Fruit fly (Drosophila melanogaster): ENCODE results near the gene CG42853.

The CG42853 gene

DNA sequence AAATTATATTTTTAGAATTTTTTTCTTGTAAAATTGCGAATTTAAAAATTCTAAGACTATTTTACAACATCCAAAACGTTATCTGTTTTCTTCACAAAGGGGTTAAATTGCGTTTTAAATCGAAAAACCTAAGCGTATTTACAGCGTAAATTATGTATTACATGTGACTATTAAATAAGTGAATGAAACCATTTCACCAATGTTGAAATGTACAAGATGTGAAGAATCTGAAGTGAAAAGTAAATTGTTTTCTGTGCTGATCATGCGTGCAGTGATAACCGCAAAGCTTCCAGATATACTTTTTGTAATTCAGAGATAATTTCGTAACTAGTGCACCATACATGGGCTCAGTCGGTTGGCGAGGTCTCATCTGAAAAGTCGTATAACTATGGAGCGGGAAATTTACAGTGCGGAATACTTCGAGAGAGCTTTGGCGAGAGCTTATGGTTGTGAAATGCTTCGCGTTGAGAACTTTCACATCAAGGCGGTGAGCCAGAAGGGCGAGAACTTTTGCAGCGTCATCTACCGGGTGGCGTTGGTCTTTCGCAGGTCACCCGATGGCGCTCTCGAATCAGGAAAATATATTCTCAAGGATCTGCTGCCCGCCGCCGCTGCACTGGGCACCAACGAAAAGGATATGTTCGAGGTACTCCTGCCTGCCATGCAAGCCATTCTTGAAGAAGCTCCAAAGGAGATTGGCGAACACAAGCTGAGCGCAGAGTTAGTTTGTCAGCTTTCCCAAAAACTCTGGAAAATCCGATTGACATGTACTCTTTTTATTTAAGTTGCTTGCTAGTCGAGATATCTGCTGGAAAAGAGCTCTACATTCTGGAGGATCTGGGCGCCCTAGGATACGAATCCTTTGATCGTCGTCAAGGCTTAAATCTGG lies 7.5 kb downstream of the CG42853 start (continued):
- no peak for TF ChIP-seq peb (GFP tag; IDR thresholded peaks at IDR 0.05)
- TF ChIP-seq cwo (GFP tag; optimal IDR thresholded peaks at IDR 0.05), result no peak
- no peak; the same call in 2 of the 3 replicates for TF ChIP-seq Optix (GFP tag; IDR thresholded peaks at IDR 0.05)
- TF ChIP-seq CG7271 (tag; optimal IDR thresholded peaks at IDR 0.05), result no peak
- TF ChIP-seq kay (GFP tag; optimal IDR thresholded peaks at IDR 0.05), result no peak
- TF ChIP-seq CG1233 (GFP tag; optimal IDR thresholded peaks at IDR 0.05), result peak; percentile 49
- peak; percentile 18 for TF ChIP-seq trem (tag; optimal IDR thresholded peaks at IDR 0.05)
- TF ChIP-seq HLH3B (GFP tag; IDR thresholded peaks at IDR 0.05), result peak; percentile 50; the same call in 1 of the 2 replicates
- TF ChIP-seq CG8089 (GFP tag; optimal IDR thresholded peaks at IDR 0.05), result peak; percentile 26
- TF ChIP-seq CG7987 (GFP tag; optimal IDR thresholded peaks at IDR 0.05), result no peak
- TF ChIP-seq wdn (GFP tag; IDR thresholded peaks at IDR 0.05), result no peak
- peak; percentile 85 for TF ChIP-seq sens (GFP tag)
- no peak for TF ChIP-seq Poxn (GFP tag; IDR thresholded peaks at IDR 0.05)
- peak; percentile 5 for TF ChIP-seq pzg (GFP tag; optimal IDR thresholded peaks at IDR 0.05)
- peak; percentile 44 for TF ChIP-seq Mes4 (GFP tag; optimal IDR thresholded peaks at IDR 0.05)
- no peak for TF ChIP-seq vnd (GFP tag; IDR thresholded peaks at IDR 0.05; ENCODE audit: partially characterized antibody)
- no peak for TF ChIP-seq br (optimal IDR thresholded peaks at IDR 0.05)
- no peak for TF ChIP-seq CG6654 (GFP tag; optimal IDR thresholded peaks at IDR 0.05)
- no peak for TF ChIP-seq ara (GFP tag; IDR thresholded peaks at IDR 0.05)
- TF ChIP-seq ash1 (GFP tag; optimal IDR thresholded peaks at IDR 0.05), result peak; percentile 6
- TF ChIP-seq CG7372 (GFP tag; IDR thresholded peaks at IDR 0.05), result no peak; the same call in 1 of the 2 replicates
- TF ChIP-seq CG8924 (tag; optimal IDR thresholded peaks at IDR 0.05), result peak; percentile 65
- TF ChIP-seq CG5180 (GFP tag; optimal IDR thresholded peaks at IDR 0.05), result peak; percentile 43
- TF ChIP-seq Ssrp (tag; optimal IDR thresholded peaks at IDR 0.05), result peak; percentile 50
- no peak for TF ChIP-seq CG11723 (GFP tag; optimal IDR thresholded peaks at IDR 0.05)
- peak; percentile 30 for TF ChIP-seq CG17359 (tag; optimal IDR thresholded peaks at IDR 0.05)
- no peak for TF ChIP-seq zfh2 (GFP tag; optimal IDR thresholded peaks at IDR 0.05)
- TF ChIP-seq jigr1 (GFP tag; IDR thresholded peaks at IDR 0.05), result no peak
- TF ChIP-seq fu2 (GFP tag; optimal IDR thresholded peaks at IDR 0.05), result no peak
- TF ChIP-seq ro (GFP tag; IDR thresholded peaks at IDR 0.05), result no peak
- TF ChIP-seq CG34224 (GFP tag; IDR thresholded peaks at IDR 0.05; ENCODE audit: partially characterized antibody), result no peak
- peak; percentile 87 for TF ChIP-seq CG13894 (tag; optimal IDR thresholded peaks at IDR 0.05)
- 0 out of 4 replicates have a peak, but pooled peaks have one; percentile 18 for TF ChIP-seq Dll (GFP tag; IDR thresholded peaks at IDR 0.05; ENCODE audit: partially characterized antibody)
- no peak for TF ChIP-seq CG18476 (GFP tag; optimal IDR thresholded peaks at IDR 0.05)
- TF ChIP-seq CG14014 (GFP tag; IDR thresholded peaks at IDR 0.05), result peak; percentile 58; the same call in 1 of the 2 replicates
- TF ChIP-seq CG17802 (tag; optimal IDR thresholded peaks at IDR 0.05), result no peak
- TF ChIP-seq Kr (GFP tag; optimal IDR thresholded peaks at IDR 0.05), result no peak
- peak; percentile 54 for TF ChIP-seq run (tag; optimal IDR thresholded peaks at IDR 0.05)
- TF ChIP-seq C15 (GFP tag; IDR thresholded peaks at IDR 0.05), result 0 out of 3 replicates have a peak, but pooled peaks have one; percentile 33
- TF ChIP-seq grn (GFP tag; optimal IDR thresholded peaks at IDR 0.05), result peak; percentile 73
- TF ChIP-seq Dip2 (GFP tag; IDR thresholded peaks at IDR 0.05), result no peak
- no peak for TF ChIP-seq sisA (GFP tag; IDR thresholded peaks at IDR 0.05)
- peak; percentile 91 for TF ChIP-seq chinmo (GFP tag; IDR thresholded peaks at IDR 0.05; ENCODE audit: partially characterized antibody)
- no peak for TF ChIP-seq Lpt (GFP tag; optimal IDR thresholded peaks at IDR 0.05)
- peak; percentile 61 for TF ChIP-seq CG6765 (GFP tag; optimal IDR thresholded peaks at IDR 0.05)
- TF ChIP-seq Doc3 (GFP tag; IDR thresholded peaks at IDR 0.05; ENCODE audit: partially characterized antibody), result no peak
- peak; percentile 45; the same call in 1 of the 3 replicates for TF ChIP-seq zfh1 (GFP tag; IDR thresholded peaks at IDR 0.05)
- TF ChIP-seq CG15073 (GFP tag; optimal IDR thresholded peaks at IDR 0.05), result no peak
- TF ChIP-seq abd-A (tag; optimal IDR thresholded peaks at IDR 0.05), result no peak

Measured in whole organism, embryonic.